Worm (Caenorhabditis elegans) whole organism, early embryonic: ENCODE results near the gene lipl-6.

Experiments used
- B0310.2 ChIP-seq: sonication (generic microtip); optimal IDR thresholded peaks from 2 replicates; lab custom pipeline; 2016; ENCODE audit warnings: mild to moderate bottlenecking, missing genetic modification characterization, missing compliant biosample characterization
- F13C5.2 ChIP-seq: sonication (generic microtip); optimal IDR thresholded peaks from 2 replicates; lab custom pipeline; 2017; ENCODE audit warnings: mild to moderate bottlenecking, missing genetic modification characterization, inconsistent platforms, missing compliant biosample characterization
- aly-1 ChIP-seq: sonication (generic microtip); optimal IDR thresholded peaks from 2 replicates; lab custom pipeline; 2016; ENCODE audit warnings: missing genetic modification characterization, missing compliant biosample characterization
- ama-1 ChIP-seq: fragments of 150-350 bp; optimal IDR thresholded peaks from 2 replicates; lab custom pipeline; 2014
- ceh-13 ChIP-seq: fragments of 200-800 bp; sonication (Bioruptor generic); optimal IDR thresholded peaks from 2 replicates; lab custom pipeline; 2018; ENCODE audit warnings: mild to moderate bottlenecking, missing genetic modification characterization, missing compliant biosample characterization
- ets-7 ChIP-seq: sonication (generic microtip); optimal IDR thresholded peaks from 2 replicates; lab custom pipeline; 2016; ENCODE audit warnings: missing genotype, missing genetic modification characterization, missing compliant biosample characterization
- flt-1 ChIP-seq: fragments of 200-800 bp; sonication (Bioruptor generic); IDR thresholded peaks from 2 replicates; pipeline ENCODE4 v1.3.6; 2022; ENCODE audit warnings: missing genetic modification characterization, missing compliant biosample characterization
- hmbx-1 ChIP-seq: sonication (generic microtip); optimal IDR thresholded peaks from 2 replicates; lab custom pipeline; 2016; ENCODE audit warnings: mild to moderate bottlenecking, missing genetic modification characterization, missing compliant biosample characterization
- hmg-4 ChIP-seq: fragments of 200-800 bp; sonication (Bioruptor generic); optimal IDR thresholded peaks from 2 replicates; lab custom pipeline; 2018; ENCODE audit warnings: mild to moderate bottlenecking, missing genetic modification characterization, missing compliant biosample characterization
- hnd-1 ChIP-seq: sonication (generic microtip); optimal IDR thresholded peaks from 2 replicates; lab custom pipeline; 2016; ENCODE audit warnings: missing genetic modification characterization, missing compliant biosample characterization
- pes-1 ChIP-seq: fragments of 200-800 bp; sonication (Bioruptor generic); IDR thresholded peaks from 2 replicates; pipeline ENCODE4 v1.3.6; 2022; ENCODE audit warnings: missing genetic modification reagents, missing genetic modification characterization, missing compliant biosample characterization
- scrt-1 ChIP-seq: fragments of 200-800 bp; sonication (Bioruptor generic); IDR thresholded peaks from 2 replicates; pipeline ENCODE4 v1.3.6; 2022; ENCODE audit warnings: missing genetic modification characterization, missing compliant biosample characterization
- sea-1 ChIP-seq: fragments of 200-800 bp; sonication (Bioruptor generic); conservative IDR thresholded peaks from 2 replicates; pipeline ENCODE4 v1.3.6; 2022; ENCODE audit warnings: missing genetic modification characterization, missing compliant biosample characterization
- tbx-11 ChIP-seq: fragments of 200-800 bp; sonication (Bioruptor generic); IDR thresholded peaks from 2 replicates; pipeline ENCODE4 v1.3.6; 2022; ENCODE audit warnings: missing genetic modification characterization, missing compliant biosample characterization
- tbx-37 ChIP-seq: fragments of 200-800 bp; sonication (Bioruptor generic); conservative IDR thresholded peaks from 2 replicates; pipeline ENCODE4 v1.3.6; 2022; ENCODE audit warnings: missing genetic modification reagents, missing genetic modification characterization, missing compliant biosample characterization
- tra-4 ChIP-seq: sonication (generic microtip); optimal IDR thresholded peaks from 2 replicates; lab custom pipeline; 2017; ENCODE audit warnings: missing genetic modification characterization, missing compliant biosample characterization

The lipl-6 gene

ce11 chrV:6882452-6882939 lies 51.6 kb downstream of the lipl-6 start:
- TF ChIP-seq tbx-37 (no peak), hnd-1 (tag; lab: Kevin White, UChicago) (no peak), sea-1 (no peak), hmbx-1 (tag; lab: Kevin White, UChicago) (no peak), hmg-4 (GFP tag; lab: Kevin White, UChicago) (no peak), ceh-13 (GFP tag; lab: Kevin White, UChicago) (no peak), ama-1 (lab: Kevin White, UChicago) (no peak), pes-1 (GFP tag; lab: Robert Waterston, UW) (no peak), flt-1 (no peak), ets-7 (no peak), B0310.2 (no peak), tra-4 (tag; lab: Kevin White, UChicago) (no peak), F13C5.2 (tag; lab: Kevin White, UChicago) (no peak), tbx-11 (GFP tag; lab: Robert Waterston, UW) (no peak), scrt-1 (no peak)

- no peak for TF ChIP-seq hmg-4 (GFP tag; lab: Kevin White, UChicago)
- no peak for TF ChIP-seq aly-1 (tag; lab: Kevin White, UChicago)
- TF ChIP-seq scrt-1, result no peak
- TF ChIP-seq ceh-13 (GFP tag; lab: Kevin White, UChicago), result no peak
- TF ChIP-seq ama-1 (lab: Kevin White, UChicago), result no peak
These were observed 52.4 kb downstream of the lipl-6 start for ce11 chrV:6881735-6882134.
